Fruit fly (Drosophila melanogaster) whole organism, embryonic: ENCODE data around the gene Art3.

Experiments used
- Atf6 ChIP-seq: fragments of 200-800 bp; sonication (Bioruptor generic); IDR thresholded peaks from 2 replicates; pipeline ENCODE4 v1.3.6; 2022; ENCODE audit warnings: missing biosample characterization, missing genetic modification characterization
- CG10366 ChIP-seq: fragments of 200-800 bp; sonication (Bioruptor generic); IDR thresholded peaks from 2 replicates; pipeline ENCODE4 v1.3.6; 2022; ENCODE audit warnings: missing biosample characterization, missing genetic modification characterization
- CG14014 ChIP-seq: fragments of 200-800 bp; sonication (Bioruptor generic); IDR thresholded peaks from 2 replicates; pipeline ENCODE4 v1.3.6; 2022; ENCODE audit warnings: missing biosample characterization, missing genetic modification characterization
- CG15514 ChIP-seq: fragments of 200-800 bp; sonication (Bioruptor generic); optimal IDR thresholded peaks from 3 replicates; lab custom pipeline; 2017; ENCODE audit warnings: missing biosample characterization, missing genetic modification characterization, mild to moderate bottlenecking, moderate library complexity, missing genetic modification reagents
- CG17328 ChIP-seq: fragments of 200-800 bp; sonication (Bioruptor generic); IDR thresholded peaks from 2 replicates; pipeline ENCODE4 v1.3.6; 2022; ENCODE audit warnings: missing biosample characterization, missing genetic modification characterization
- CG17612 ChIP-seq: fragments of 200-800 bp; sonication (Bioruptor generic); IDR thresholded peaks from 2 replicates; pipeline ENCODE4 v1.3.6; 2022; ENCODE audit warnings: missing biosample characterization, missing genetic modification characterization
- CG2129 ChIP-seq: fragments of 200-800 bp; sonication (Bioruptor generic); IDR thresholded peaks from 2 replicates; pipeline ENCODE4 v1.3.6; 2022; ENCODE audit warnings: missing biosample characterization, missing genetic modification characterization; ENCODE audit not compliant: partially characterized antibody
- CG2199 ChIP-seq: fragments of 200-800 bp; sonication (Bioruptor generic); IDR thresholded peaks from 3 replicates; pipeline ENCODE4 v1.3.6; 2022; ENCODE audit warnings: missing biosample characterization, missing genetic modification characterization
- CG43689 ChIP-seq: fragments of 200-800 bp; sonication (Bioruptor generic); IDR thresholded peaks from 2 replicates; pipeline ENCODE4 v1.3.6; 2022; ENCODE audit warnings: missing biosample characterization, missing genetic modification characterization
- CG6254 ChIP-seq: fragments of 200-800 bp; sonication (Bioruptor generic); optimal IDR thresholded peaks from 3 replicates; lab custom pipeline; 2017; ENCODE audit warnings: mild to moderate bottlenecking, missing biosample characterization, missing genetic modification reagents, missing genetic modification characterization
- CoRest ChIP-seq: fragments of 200-800 bp; sonication (Bioruptor generic); optimal IDR thresholded peaks from 3 replicates; lab custom pipeline; 2018; ENCODE audit warnings: missing biosample characterization, mild to moderate bottlenecking, missing genetic modification characterization, moderate library complexity
- Deaf1 ChIP-seq: fragments of 200-800 bp; optimal IDR thresholded peaks from 3 replicates; lab custom pipeline; 2019; ENCODE audit warnings: missing biosample characterization, mild to moderate bottlenecking, missing genetic modification characterization, moderate library complexity
- Doc2 ChIP-seq: fragments of 200-800 bp; sonication (Bioruptor generic); IDR thresholded peaks from 2 replicates; pipeline ENCODE4 v1.3.6; 2022; ENCODE audit warnings: missing biosample characterization, missing genetic modification characterization
- Fer1 ChIP-seq: fragments of 200-800 bp; sonication (Bioruptor generic); optimal IDR thresholded peaks from 2 replicates; lab custom pipeline; 2017; ENCODE audit warnings: missing biosample characterization, mild to moderate bottlenecking, missing genetic modification characterization
- Hey ChIP-seq: fragments of 200-800 bp; sonication (Bioruptor generic); optimal IDR thresholded peaks from 3 replicates; lab custom pipeline; 2018; ENCODE audit warnings: missing biosample characterization, mild to moderate bottlenecking, missing genetic modification characterization
- MBD-R2 ChIP-seq: fragments of 200-800 bp; sonication (Bioruptor generic); IDR thresholded peaks from 2 replicates; pipeline ENCODE4 v1.3.6; 2022; ENCODE audit warnings: missing biosample characterization, missing genetic modification characterization
- Optix ChIP-seq: fragments of 200-800 bp; sonication (Bioruptor generic); IDR thresholded peaks from 3 replicates; pipeline ENCODE4 v1.3.6; 2022; ENCODE audit warnings: missing biosample characterization, missing genetic modification characterization
- Pdp1 ChIP-seq, 2 experiments: fragments of 200-800 bp; sonication (Bioruptor generic); optimal IDR thresholded peaks; 3 replicates each; lab custom pipeline; 2016; ENCODE audit warnings: missing biosample characterization in 2 of 2, missing genetic modification characterization in 2 of 2, mild to moderate bottlenecking in 1 of 2, moderate library complexity in 1 of 2
- Side ChIP-seq: fragments of 200-800 bp; sonication (Bioruptor generic); optimal IDR thresholded peaks from 2 replicates; lab custom pipeline; 2016; ENCODE audit warnings: missing biosample characterization, missing genetic modification characterization
- Spps ChIP-seq: fragments of 200-800 bp; sonication (Bioruptor generic); optimal IDR thresholded peaks from 2 replicates; lab custom pipeline; 2018; ENCODE audit warnings: missing biosample characterization, mild to moderate bottlenecking, missing genetic modification characterization
- Ssrp ChIP-seq: fragments of 200-800 bp; sonication (Bioruptor generic); optimal IDR thresholded peaks from 2 replicates; lab custom pipeline; 2018; ENCODE audit warnings: missing biosample characterization, mild to moderate bottlenecking, missing genetic modification characterization, moderate library complexity
- Xrp1 ChIP-seq: fragments of 200-800 bp; sonication (Bioruptor generic); IDR thresholded peaks from 2 replicates; pipeline ENCODE4 v1.3.6; 2022; ENCODE audit warnings: missing biosample characterization, missing genetic modification characterization
- abd-A ChIP-seq: fragments of 200-800 bp; sonication (Bioruptor generic); optimal IDR thresholded peaks from 3 replicates; lab custom pipeline; 2019; ENCODE audit warnings: missing biosample characterization, mild to moderate bottlenecking, missing genetic modification characterization, moderate library complexity
- btn ChIP-seq: fragments of 200-800 bp; sonication (Bioruptor generic); optimal IDR thresholded peaks from 2 replicates; lab custom pipeline; 2016; ENCODE audit warnings: missing biosample characterization, missing genetic modification characterization
- crp ChIP-seq, 2 experiments: fragments of 200-800 bp; sonication (Bioruptor generic); optimal IDR thresholded peaks; 2 replicates in 1 of 2; 3 replicates in 1 of 2; lab custom pipeline; 2017; ENCODE audit warnings: missing biosample characterization in 2 of 2, missing genetic modification characterization in 2 of 2, mild to moderate bottlenecking in 1 of 2, moderate library complexity in 1 of 2
- dmrt99B ChIP-seq: fragments of 200-800 bp; sonication (Bioruptor generic); optimal IDR thresholded peaks from 2 replicates; lab custom pipeline; 2018; ENCODE audit warnings: missing biosample characterization, mild to moderate bottlenecking, missing genetic modification characterization, moderate library complexity
- eve ChIP-seq, 2 experiments: fragments of >200 bp; optimal IDR thresholded peaks; 2 replicates each; lab custom pipeline; 2017; ENCODE audit warnings: missing biosample characterization in 2 of 2, missing genetic modification characterization in 2 of 2
- gem ChIP-seq: fragments of 200-800 bp; sonication (Bioruptor generic); optimal IDR thresholded peaks from 2 replicates; lab custom pipeline; 2019; ENCODE audit warnings: missing biosample characterization, mild to moderate bottlenecking, missing genetic modification characterization, moderate library complexity
- gfzf ChIP-seq: fragments of 200-800 bp; sonication (Bioruptor generic); optimal IDR thresholded peaks from 2 replicates; lab custom pipeline; 2016; ENCODE audit warnings: missing biosample characterization, mild to moderate bottlenecking, missing genetic modification characterization, moderate library complexity
- insv ChIP-seq, 2 experiments: fragments of 200-800 bp; sonication (Bioruptor generic); optimal IDR thresholded peaks; 3 replicates each; lab custom pipeline; 2016 to 2018; ENCODE audit warnings: missing biosample characterization in 2 of 2, missing genetic modification characterization in 2 of 2
- ken ChIP-seq: fragments of 200-800 bp; sonication (Bioruptor generic); IDR thresholded peaks from 3 replicates; pipeline ENCODE4 v1.3.6; 2022; ENCODE audit warnings: missing biosample characterization, missing genetic modification characterization
- mld ChIP-seq: fragments of 200-800 bp; sonication (Bioruptor generic); IDR thresholded peaks from 3 replicates; pipeline ENCODE4 v1.3.6; 2022; ENCODE audit warnings: missing biosample characterization, missing genetic modification characterization; ENCODE audit not compliant: partially characterized antibody
- nerfin-1 ChIP-seq: fragments of 200-800 bp; sonication (Bioruptor generic); optimal IDR thresholded peaks from 3 replicates; lab custom pipeline; 2019; ENCODE audit warnings: missing biosample characterization, mild to moderate bottlenecking, missing genetic modification characterization, moderate library complexity
- nmo ChIP-seq: fragments of 200-800 bp; sonication (Bioruptor generic); optimal IDR thresholded peaks from 2 replicates; lab custom pipeline; 2018; ENCODE audit warnings: missing biosample characterization, mild to moderate bottlenecking, missing genetic modification characterization, moderate library complexity
- pfk ChIP-seq: fragments of 200-800 bp; sonication (Bioruptor generic); optimal IDR thresholded peaks from 2 replicates; lab custom pipeline; 2018; ENCODE audit warnings: missing biosample characterization, mild to moderate bottlenecking, missing genetic modification characterization, moderate library complexity
- prd ChIP-seq, 3 experiments: fragments of >200 bp in 2 of 3; fragments of 200-800 bp in 1 of 3; sonication (Bioruptor generic) in 1 of 3; optimal IDR thresholded peaks in 2 of 3; IDR thresholded peaks in 1 of 3; 2 replicates in 2 of 3; 3 replicates in 1 of 3; pipeline versions ENCODE4 v1.3.6 to Lab custom; 2017 to 2022; ENCODE audit warnings: missing biosample characterization in 1 of 3, missing genetic modification characterization in 1 of 3
- repo ChIP-seq: fragments of 200-800 bp; sonication (Bioruptor generic); optimal IDR thresholded peaks from 2 replicates; lab custom pipeline; 2016; ENCODE audit warnings: missing biosample characterization, missing genetic modification characterization
- ro ChIP-seq: fragments of 200-800 bp; sonication (Bioruptor generic); IDR thresholded peaks from 2 replicates; pipeline ENCODE4 v1.3.6; 2022; ENCODE audit warnings: missing biosample characterization, missing genetic modification characterization
- row ChIP-seq: fragments of 200-800 bp; sonication (Bioruptor generic); IDR thresholded peaks from 3 replicates; pipeline ENCODE4 v1.3.6; 2022; ENCODE audit warnings: missing biosample characterization, missing genetic modification characterization
- salm ChIP-seq: fragments of 200-800 bp; sonication (Bioruptor generic); optimal IDR thresholded peaks from 2 replicates; lab custom pipeline; 2018; ENCODE audit warnings: missing biosample characterization, mild to moderate bottlenecking, missing genetic modification characterization
- scrt ChIP-seq: fragments of 200-800 bp; sonication (Bioruptor generic); optimal IDR thresholded peaks from 2 replicates; lab custom pipeline; 2018; ENCODE audit warnings: missing biosample characterization, mild to moderate bottlenecking, missing genetic modification characterization, moderate library complexity
- sd ChIP-seq: fragments of 200-800 bp; sonication (Bioruptor generic); optimal IDR thresholded peaks from 3 replicates; lab custom pipeline; 2018; ENCODE audit warnings: missing biosample characterization, mild to moderate bottlenecking, missing genetic modification characterization, moderate library complexity
- sim ChIP-seq: fragments of 200-800 bp; sonication (Bioruptor generic); IDR thresholded peaks from 2 replicates; pipeline ENCODE4 v1.3.6; 2022; ENCODE audit warnings: missing biosample characterization, missing genetic modification characterization
- sima ChIP-seq: fragments of 200-800 bp; sonication (Bioruptor generic); optimal IDR thresholded peaks from 2 replicates; lab custom pipeline; 2016; ENCODE audit warnings: missing biosample characterization, missing genetic modification characterization
- slou ChIP-seq: fragments of 200-800 bp; sonication (Bioruptor generic); optimal IDR thresholded peaks from 3 replicates; lab custom pipeline; 2016; ENCODE audit warnings: missing biosample characterization, missing genetic modification characterization
- sug ChIP-seq: fragments of 200-800 bp; optimal IDR thresholded peaks from 2 replicates; lab custom pipeline; 2019; ENCODE audit warnings: missing biosample characterization, mild to moderate bottlenecking, missing genetic modification characterization, moderate library complexity
- tin ChIP-seq: fragments of 200-800 bp; sonication (Bioruptor generic); optimal IDR thresholded peaks from 3 replicates; lab custom pipeline; 2016; ENCODE audit warnings: missing biosample characterization, missing genetic modification characterization
- tio ChIP-seq: fragments of 200-800 bp; sonication (Bioruptor generic); optimal IDR thresholded peaks from 2 replicates; lab custom pipeline; 2017; ENCODE audit warnings: missing biosample characterization, missing genetic modification characterization, inconsistent platforms
- tll ChIP-seq, 2 experiments: fragments of 200-800 bp in 1 of 2; fragments of >200 bp in 1 of 2; sonication (Bioruptor generic) in 1 of 2; optimal IDR thresholded peaks; 2 replicates each; lab custom pipeline; 2017 to 2019; ENCODE audit warnings: missing biosample characterization in 2 of 2, missing genetic modification characterization in 2 of 2, mild to moderate bottlenecking in 1 of 2, moderate library complexity in 1 of 2
- usp ChIP-seq: fragments of >200 bp; optimal IDR thresholded peaks from 2 replicates; lab custom pipeline; 2017; ENCODE audit warnings: missing biosample characterization, missing genetic modification characterization
- vvl ChIP-seq: fragments of 200-800 bp; sonication (Bioruptor generic); IDR thresholded peaks from 2 replicates; pipeline ENCODE4 v1.3.6; 2022; ENCODE audit warnings: missing biosample characterization, missing genetic modification characterization

The Art3 gene

DNA sequence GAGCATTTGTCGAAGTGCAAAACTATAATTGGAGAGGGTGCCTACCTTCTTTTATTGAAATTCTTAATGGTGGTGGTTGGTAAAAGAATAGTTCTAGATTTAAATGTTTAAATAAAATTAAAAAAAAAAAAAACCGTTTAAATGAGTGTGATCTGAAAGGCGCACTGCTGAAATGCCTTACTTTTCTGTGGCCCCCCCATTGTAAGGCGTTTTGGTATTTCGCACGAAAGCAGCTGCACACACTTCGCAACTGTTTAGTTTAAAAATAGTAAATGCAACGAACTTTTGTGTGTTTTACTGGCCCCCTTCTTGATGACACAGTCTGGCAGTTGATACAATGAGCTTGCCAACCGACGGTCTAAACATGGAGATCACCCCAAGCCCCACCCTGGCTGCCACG, 39.2 kb upstream of the Art3 start, which contains the start of the genes CG14864 and Zip88E (continued):
- no peak for TF ChIP-seq ro (GFP tag; lab: Robert Waterston, UW)
- TF ChIP-seq salm: no peak
- TF ChIP-seq nerfin-1 (tag; lab: Kevin White, UChicago): no peak
- TF ChIP-seq CG15514 (GFP tag; lab: Kevin White, UChicago): peak; percentile 57
- TF ChIP-seq Hey (tag; lab: Kevin White, UChicago): no peak
- TF ChIP-seq sd (tag; lab: Kevin White, UChicago): no peak
- no peak for TF ChIP-seq gem (tag; lab: Kevin White, UChicago)
- peak; percentile 9 for TF ChIP-seq CoRest (tag; lab: Kevin White, UChicago)
- TF ChIP-seq Spps (tag; lab: Kevin White, UChicago): no peak
- no peak for TF ChIP-seq scrt (GFP tag; lab: Kevin White, UChicago)
- TF ChIP-seq CG17612: no peak
- no peak for TF ChIP-seq CG2129 (GFP tag; lab: Robert Waterston, UW)
- no peak for TF ChIP-seq insv (GFP tag; optimal IDR thresholded peaks at IDR 0.05; lab: Kevin White, UChicago)
- no peak for TF ChIP-seq Atf6
- no peak for TF ChIP-seq Fer1
- TF ChIP-seq usp: no peak
- no peak for TF ChIP-seq nmo (GFP tag; lab: Kevin White, UChicago)
- TF ChIP-seq vvl: 0 out of 2 replicates have a peak, but pooled peaks have one; percentile 10
- no peak for TF ChIP-seq CG14014 (GFP tag; lab: Robert Waterston, UW)
- TF ChIP-seq Pdp1 (GFP tag; optimal IDR thresholded peaks at IDR 0.05; lab: Kevin White, UChicago): peak in 1 of 2 experiments; percentile 15
- TF ChIP-seq Doc2 (GFP tag; lab: Robert Waterston, UW): no peak
- no peak for TF ChIP-seq Optix (GFP tag; lab: Robert Waterston, UW)
- TF ChIP-seq Ssrp (tag; lab: Kevin White, UChicago): no peak
- TF ChIP-seq sug: peak; percentile 17
- no peak for TF ChIP-seq Xrp1
- no peak for TF ChIP-seq abd-A (tag; lab: Kevin White, UChicago)
- TF ChIP-seq CG10366: no peak
- TF ChIP-seq MBD-R2: peak; percentile 81
- TF ChIP-seq repo (GFP tag; lab: Kevin White, UChicago): no peak
- TF ChIP-seq dmrt99B (tag; lab: Kevin White, UChicago): no peak
- TF ChIP-seq row: peak; percentile 19; the same call in 1 of the 3 replicates
- TF ChIP-seq CG17328 (GFP tag; lab: Robert Waterston, UW): no peak
- TF ChIP-seq sima (GFP tag; lab: Kevin White, UChicago): no peak
- no peak for TF ChIP-seq CG6254 (GFP tag; lab: Kevin White, UChicago)
- TF ChIP-seq CG43689 (GFP tag; lab: Robert Waterston, UW): no peak
- TF ChIP-seq prd (optimal IDR thresholded peaks at IDR 0.05; lab: Kevin White, UChicago): no peak
- TF ChIP-seq prd (GFP tag; IDR thresholded peaks at IDR 0.05; lab: Robert Waterston, UW): no peak
- no peak for TF ChIP-seq sim (GFP tag; lab: Robert Waterston, UW)
- TF ChIP-seq crp (GFP tag; optimal IDR thresholded peaks at IDR 0.05; lab: Kevin White, UChicago): peak in 1 of 2 experiments; percentile 8
- TF ChIP-seq Deaf1 (tag; lab: Kevin White, UChicago): no peak
- no peak for TF ChIP-seq tin
- TF ChIP-seq slou (GFP tag; lab: Kevin White, UChicago): no peak
- TF ChIP-seq CG2199 (GFP tag; lab: Robert Waterston, UW): no peak
- TF ChIP-seq Side: no peak
- no peak for TF ChIP-seq mld (GFP tag; lab: Robert Waterston, UW)
- no peak for TF ChIP-seq tio (GFP tag; lab: Kevin White, UChicago)
- TF ChIP-seq btn (GFP tag; lab: Kevin White, UChicago): no peak
- no peak for TF ChIP-seq ken (GFP tag; lab: Robert Waterston, UW)
- no peak for TF ChIP-seq pfk (GFP tag; lab: Kevin White, UChicago)
- TF ChIP-seq tll (GFP tag; optimal IDR thresholded peaks at IDR 0.05; lab: Kevin White, UChicago): no peak
- TF ChIP-seq eve (GFP tag; optimal IDR thresholded peaks at IDR 0.05; lab: Kevin White, UChicago): no peak
- TF ChIP-seq gfzf (GFP tag; lab: Kevin White, UChicago): peak; percentile 87
